Worm (Caenorhabditis elegans): ENCODE results near the gene F20C5.6.

- no peak for TF ChIP-seq blmp-1 (tag; optimal IDR thresholded peaks at IDR 0.05)
- no peak for TF ChIP-seq ztf-11 (tag; optimal IDR thresholded peaks at IDR 0.05)
- TF ChIP-seq efl-1 (optimal IDR thresholded peaks at IDR 0.05) = no peak
- TF ChIP-seq efl-1 (GFP tag; optimal IDR thresholded peaks at IDR 0.05 in 1 of 2) = peak in 1 of 2 experiments; percentile 26
- TF ChIP-seq unc-130 (tag; optimal IDR thresholded peaks at IDR 0.05) = no peak
- TF ChIP-seq dpl-1 (GFP tag; optimal IDR thresholded peaks at IDR 0.05) = no peak
- no peak for TF ChIP-seq efl-3 (GFP tag; optimal IDR thresholded peaks at IDR 0.05)
- no peak for TF ChIP-seq lsy-2 (tag; optimal IDR thresholded peaks at IDR 0.05)
- TF ChIP-seq elt-2 (tag; optimal IDR thresholded peaks at IDR 0.05) = no peak
- no peak for TF ChIP-seq nhr-71 (tag; optimal IDR thresholded peaks at IDR 0.05)
- no peak for TF ChIP-seq pqm-1 (tag; optimal IDR thresholded peaks at IDR 0.05)
- TF ChIP-seq fos-1 (tag; optimal IDR thresholded peaks at IDR 0.05) = no peak
- TF ChIP-seq nhr-12 (tag; optimal IDR thresholded peaks at IDR 0.05) = no peak
- TF ChIP-seq sptf-1 (tag; optimal IDR thresholded peaks at IDR 0.05) = no peak
These were observed at the start of gene F20C5.6 for ce11 chrIV:8772800-8773256.
